Fruit fly (Drosophila melanogaster): ENCODE measurements around the gene msd5.

Gene msd5

DNA sequence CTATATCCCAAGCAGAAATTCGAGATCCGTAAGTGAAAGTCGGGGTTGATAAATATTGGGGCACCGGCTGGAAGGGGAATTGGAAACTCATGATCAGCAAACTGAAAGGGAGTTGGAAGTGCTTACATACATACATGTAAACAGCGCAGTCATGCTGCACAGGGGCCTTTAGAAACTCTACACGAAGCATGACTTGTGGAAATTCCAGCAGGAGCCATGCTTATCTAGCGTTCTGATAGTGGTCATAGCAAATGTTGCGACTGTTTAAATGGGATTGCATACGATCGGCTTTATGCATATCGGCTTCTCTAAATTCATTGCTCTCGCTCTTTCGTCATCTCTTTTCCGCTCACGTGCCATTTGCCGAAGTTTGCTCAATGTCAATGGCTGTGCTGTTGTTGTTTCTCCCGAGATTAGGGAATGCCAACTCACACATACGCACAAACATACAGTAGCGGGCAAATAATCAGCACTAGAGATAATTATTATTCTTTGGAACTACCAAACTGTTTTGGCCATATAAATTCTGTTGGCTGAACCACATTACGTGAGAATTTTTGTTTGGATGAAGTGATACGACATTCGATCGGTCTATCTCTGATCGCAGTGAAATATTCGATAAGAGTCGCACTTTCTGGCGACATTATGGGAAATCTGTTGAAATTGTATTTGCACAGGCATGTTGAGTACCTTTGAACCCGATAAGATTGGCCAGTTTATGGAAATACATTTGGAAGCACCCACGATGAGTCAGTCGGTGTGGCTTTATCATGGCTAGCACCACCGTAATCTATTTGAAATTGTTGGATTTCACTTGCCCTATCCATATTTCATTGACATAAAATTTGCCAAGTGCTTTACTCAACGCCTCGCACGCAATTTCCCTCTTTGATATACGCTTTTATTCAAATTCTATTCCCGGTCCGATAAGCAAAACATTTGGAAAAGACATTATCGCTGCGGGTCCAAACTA lies 3.3 kb upstream of the msd5 start:
- TF ChIP-seq Snoo (tag; optimal IDR thresholded peaks at IDR 0.05) (no peak), CG9948 (tag; optimal IDR thresholded peaks at IDR 0.05) (no peak), CG10348 (GFP tag; IDR thresholded peaks at IDR 0.05) (no peak), CG13204 (GFP tag; optimal IDR thresholded peaks at IDR 0.05) (no peak), CG17806 (tag; optimal IDR thresholded peaks at IDR 0.05) (no peak), CG32121 (GFP tag; IDR thresholded peaks at IDR 0.05) (no peak), EcR (GFP tag; optimal IDR thresholded peaks at IDR 0.05) (no peak), rn (GFP tag; IDR thresholded peaks at IDR 0.05) (no peak), CG8301 (tag; optimal IDR thresholded peaks at IDR 0.05) (no peak), CG34367 (tag; optimal IDR thresholded peaks at IDR 0.05) (no peak), Pif1B (GFP tag; optimal IDR thresholded peaks at IDR 0.05) (no peak), D1 (tag; optimal IDR thresholded peaks at IDR 0.05) (no peak), gl (tag; optimal IDR thresholded peaks at IDR 0.05) (no peak), Pif1A (GFP tag; optimal IDR thresholded peaks at IDR 0.05) (no peak), CG15710 (tag; optimal IDR thresholded peaks at IDR 0.05) (no peak), CG14655 (GFP tag; optimal IDR thresholded peaks at IDR 0.05) (no peak), CG12605 (GFP tag; IDR thresholded peaks at IDR 0.05) (no peak)

DNA sequence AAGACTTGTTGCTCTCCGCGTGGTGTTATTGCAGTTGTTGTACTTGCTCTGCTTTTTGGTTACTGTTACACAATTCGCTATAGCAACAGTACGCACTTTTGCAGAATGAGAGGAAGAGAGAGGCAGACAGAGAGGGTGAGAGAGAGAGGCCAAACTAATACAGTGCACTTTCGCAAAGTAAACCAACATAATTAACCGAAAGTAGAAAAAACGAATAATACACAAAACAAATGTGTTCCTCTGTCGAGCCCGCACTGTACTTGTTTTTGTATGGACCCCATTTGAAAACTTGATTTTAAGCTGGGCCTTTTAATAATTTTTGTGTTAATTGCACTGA lies 2.5 kb upstream of the msd5 start:
- TF ChIP-seq CG9948 (tag; optimal IDR thresholded peaks at IDR 0.05): peak; percentile 35
- peak; percentile 63; the same call in 1 of the 2 replicates for TF ChIP-seq rn (GFP tag; IDR thresholded peaks at IDR 0.05)
- no peak for TF ChIP-seq EcR (GFP tag; optimal IDR thresholded peaks at IDR 0.05)
- no peak for TF ChIP-seq CG14655 (GFP tag; optimal IDR thresholded peaks at IDR 0.05)
- TF ChIP-seq CG13204 (GFP tag; optimal IDR thresholded peaks at IDR 0.05): no peak
- TF ChIP-seq Ets98B (GFP tag; IDR thresholded peaks at IDR 0.05): peak; percentile 91
- TF ChIP-seq D1 (tag; optimal IDR thresholded peaks at IDR 0.05): no peak
- no peak for TF ChIP-seq Snoo (tag; optimal IDR thresholded peaks at IDR 0.05)
- no peak for TF ChIP-seq CG10348 (GFP tag; IDR thresholded peaks at IDR 0.05)
- TF ChIP-seq CG32121 (GFP tag; IDR thresholded peaks at IDR 0.05): peak; percentile 82
- no peak for TF ChIP-seq CG34367 (tag; optimal IDR thresholded peaks at IDR 0.05)
- TF ChIP-seq CG8159 (tag; optimal IDR thresholded peaks at IDR 0.05): no peak
- peak; percentile 57 for TF ChIP-seq Pif1B (GFP tag; optimal IDR thresholded peaks at IDR 0.05)
- TF ChIP-seq CG17806 (tag; optimal IDR thresholded peaks at IDR 0.05): peak; percentile 9
- TF ChIP-seq CG4496 (GFP tag; IDR thresholded peaks at IDR 0.05): peak; percentile 85
- TF ChIP-seq CG12605 (GFP tag; IDR thresholded peaks at IDR 0.05): peak; percentile 67
- peak; percentile 89 for TF ChIP-seq fd96Ca (GFP tag; IDR thresholded peaks at IDR 0.05)
- TF ChIP-seq CG8301 (tag; optimal IDR thresholded peaks at IDR 0.05): peak; percentile 40
- TF ChIP-seq Pif1A (GFP tag; optimal IDR thresholded peaks at IDR 0.05): peak; percentile 72
- TF ChIP-seq CG15710 (tag; optimal IDR thresholded peaks at IDR 0.05): no peak
- no peak for TF ChIP-seq gl (tag; optimal IDR thresholded peaks at IDR 0.05)

dm6 chr3L:1334571-1335427 lies 1.9 kb upstream of the msd5 start, which contains the start of the genes Hmbs and CG2211:
Gene Hmbs (plus strand): TSS chr3L:1334889.
Gene CG2211 (minus strand): TSS chr3L:1335359.
- TF ChIP-seq CG15710 (tag; optimal IDR thresholded peaks at IDR 0.05) (peak; percentile 74), CG34367 (tag; optimal IDR thresholded peaks at IDR 0.05) (peak; percentile 40), CG8159 (tag; optimal IDR thresholded peaks at IDR 0.05) (no peak), gl (tag; optimal IDR thresholded peaks at IDR 0.05) (peak; percentile 24), Ets98B (GFP tag; IDR thresholded peaks at IDR 0.05) (peak; percentile 77), fd96Ca (GFP tag; IDR thresholded peaks at IDR 0.05) (peak; percentile 77), CG9948 (tag; optimal IDR thresholded peaks at IDR 0.05) (peak; percentile 64), CG14655 (GFP tag; optimal IDR thresholded peaks at IDR 0.05) (no peak), Pif1A (GFP tag; optimal IDR thresholded peaks at IDR 0.05) (no peak), rn (GFP tag; IDR thresholded peaks at IDR 0.05) (0 out of 2 replicates have a peak, but pooled peaks have one; percentile 9), CG17806 (tag; optimal IDR thresholded peaks at IDR 0.05) (peak; percentile 77), D1 (tag; optimal IDR thresholded peaks at IDR 0.05) (no peak), CG8301 (tag; optimal IDR thresholded peaks at IDR 0.05) (no peak), Pif1B (GFP tag; optimal IDR thresholded peaks at IDR 0.05) (no peak), CG12605 (GFP tag; IDR thresholded peaks at IDR 0.05) (no peak), CG32121 (GFP tag; IDR thresholded peaks at IDR 0.05) (peak; percentile 60), EcR (GFP tag; optimal IDR thresholded peaks at IDR 0.05) (peak; percentile 53), CG10348 (GFP tag; IDR thresholded peaks at IDR 0.05) (peak; percentile 38; the same call in 1 of the 2 replicates), Snoo (tag; optimal IDR thresholded peaks at IDR 0.05) (peak; percentile 73), CG4496 (GFP tag; IDR thresholded peaks at IDR 0.05) (peak; percentile 85)

- TF ChIP-seq CG9948 (tag; optimal IDR thresholded peaks at IDR 0.05) (no peak), CG4496 (GFP tag; IDR thresholded peaks at IDR 0.05) (no peak), CG17806 (tag; optimal IDR thresholded peaks at IDR 0.05) (no peak), D1 (tag; optimal IDR thresholded peaks at IDR 0.05) (no peak), Ets98B (GFP tag; IDR thresholded peaks at IDR 0.05) (no peak), CG14655 (GFP tag; optimal IDR thresholded peaks at IDR 0.05) (no peak), Pif1A (GFP tag; optimal IDR thresholded peaks at IDR 0.05) (no peak), CG10348 (GFP tag; IDR thresholded peaks at IDR 0.05) (no peak), CG32121 (GFP tag; IDR thresholded peaks at IDR 0.05) (no peak), CG34367 (tag; optimal IDR thresholded peaks at IDR 0.05) (no peak)
These were observed 1.4 kb downstream of the msd5 start, which contains the start of gene msd1 for dm6 chr3L:1331542-1331941. Gene msd1 (plus strand): TSS chr3L:1331744.
